Worm (Caenorhabditis elegans) whole organism, late embryonic: ENCODE results near the gene nlp-69.

Source experiments
- ceh-30 ChIP-seq: fragments of 150-350 bp; optimal IDR thresholded peaks from 2 replicates; lab custom pipeline; 2014; ENCODE audit warnings: missing biosample characterization, missing genetic modification characterization
- nfya-1 ChIP-seq: sonication (generic microtip); optimal IDR thresholded peaks from 2 replicates; lab custom pipeline; 2017; ENCODE audit warnings: missing genetic modification characterization, mild to moderate bottlenecking, missing compliant biosample characterization, antibody characterized with exemption, moderate library complexity
- pag-3 ChIP-seq: sonication (generic microtip); optimal IDR thresholded peaks from 2 replicates; lab custom pipeline; 2016; ENCODE audit warnings: missing compliant biosample characterization, missing genetic modification characterization, borderline replicate concordance
- pha-4 ChIP-seq: fragments of 150-350 bp; optimal IDR thresholded peaks from 2 replicates; lab custom pipeline; 2018; ENCODE audit warnings: missing biosample characterization, missing genetic modification reagents, missing genetic modification characterization
- sdc-2 ChIP-seq: sonication (generic microtip); optimal IDR thresholded peaks from 2 replicates; lab custom pipeline; 2016; ENCODE audit warnings: missing genotype, missing genetic modification characterization, missing compliant biosample characterization

ce11 chrV:20064076-20064475 lies 30.7 kb downstream of the nlp-69 start, which contains the start of gene ttx-1:
- TF ChIP-seq sdc-2 (tag; lab: Kevin White, UChicago) (no peak), nfya-1 (tag; lab: Kevin White, UChicago) (no peak), pha-4 (tag; lab: Kevin White, UChicago) (no peak), pag-3 (tag; lab: Kevin White, UChicago) (no peak), ceh-30 (tag; lab: Kevin White, UChicago) (no peak)
